Fruit fly (Drosophila melanogaster) whole organism, embryonic: Measurements from ENCODE around the gene CG31493.

Source experiments
- CG3838 ChIP-seq: fragments of 200-800 bp; sonication (Bioruptor generic); optimal IDR thresholded peaks from 3 replicates; lab custom pipeline; 2016; ENCODE audit warnings: missing biosample characterization, missing genetic modification characterization
- CG9876 ChIP-seq: fragments of 200-800 bp; sonication (Bioruptor generic); optimal IDR thresholded peaks from 2 replicates; lab custom pipeline; 2016; ENCODE audit warnings: missing biosample characterization, missing genetic modification characterization
- CHES-1-like ChIP-seq: fragments of 200-800 bp; sonication (Bioruptor generic); optimal IDR thresholded peaks from 2 replicates; lab custom pipeline; 2016; ENCODE audit warnings: missing biosample characterization, missing genetic modification characterization
- ab ChIP-seq: fragments of 200-800 bp; sonication (Bioruptor generic); optimal IDR thresholded peaks from 2 replicates; lab custom pipeline; 2016; ENCODE audit warnings: missing biosample characterization, missing genetic modification characterization
- dmrt99B ChIP-seq: fragments of 200-800 bp; sonication (Bioruptor generic); optimal IDR thresholded peaks from 2 replicates; lab custom pipeline; 2018; ENCODE audit warnings: missing biosample characterization, mild to moderate bottlenecking, missing genetic modification characterization, moderate library complexity
- lola ChIP-seq, 3 experiments: fragments of >200 bp in 2 of 3; fragments of 200-800 bp in 1 of 3; sonication (Bioruptor generic) in 1 of 3; optimal IDR thresholded peaks; 2 replicates each; lab custom pipeline; 2017 to 2019; ENCODE audit warnings: missing biosample characterization in 3 of 3, missing genetic modification characterization in 3 of 3, mild to moderate bottlenecking in 1 of 3, moderate library complexity in 1 of 3
- pros ChIP-seq: fragments of 200-800 bp; sonication (Bioruptor generic); optimal IDR thresholded peaks from 3 replicates; lab custom pipeline; 2019; ENCODE audit warnings: missing biosample characterization, mild to moderate bottlenecking, missing genetic modification characterization, moderate library complexity
- pum ChIP-seq: fragments of 200-800 bp; sonication (Bioruptor generic); optimal IDR thresholded peaks from 2 replicates; lab custom pipeline; 2016; ENCODE audit warnings: missing biosample characterization, missing genetic modification characterization

DNA sequence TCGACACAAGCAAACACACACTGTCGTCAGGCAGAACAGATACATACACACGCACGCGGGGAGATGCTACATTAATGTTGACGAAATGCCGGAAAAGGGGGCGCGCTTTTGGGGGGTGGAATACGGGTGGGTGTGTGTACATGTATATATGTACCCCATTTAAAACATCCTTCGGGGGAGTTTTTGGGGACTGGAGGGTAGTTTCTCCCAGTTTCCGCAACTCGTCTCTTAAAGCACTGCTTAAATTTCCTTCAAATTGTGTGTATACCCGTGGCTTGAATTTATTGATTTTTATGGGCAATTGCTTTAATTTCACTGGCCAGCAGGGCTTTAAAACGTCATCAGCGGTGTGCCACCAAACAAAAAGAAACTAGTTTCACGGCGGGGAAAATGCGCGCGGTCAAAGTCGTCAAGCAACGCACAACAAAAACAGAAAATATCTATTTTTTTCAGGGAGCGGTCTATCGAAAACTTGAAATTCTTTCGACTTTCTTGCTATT is 8.2 kb upstream of the CG31493 start:
- TF ChIP-seq CHES-1-like (GFP tag; lab: Kevin White, UChicago), result no peak
- no peak for TF ChIP-seq CG9876
- no peak for TF ChIP-seq pros
- no peak for TF ChIP-seq CG3838 (GFP tag; lab: Kevin White, UChicago)
- no peak for TF ChIP-seq dmrt99B
- TF ChIP-seq pum (GFP tag; lab: Kevin White, UChicago), result no peak
- no peak for TF ChIP-seq lola (GFP tag; optimal IDR thresholded peaks at IDR 0.05; lab: Kevin White, UChicago)
- TF ChIP-seq ab (GFP tag; lab: Kevin White, UChicago), result no peak
